Fruit fly (Drosophila melanogaster): ENCODE results near the gene CG15458.

Gene CG15458

dm6 chrX:20394066-20394913 is 19.7 kb downstream of the CG15458 start, which contains the start of gene HERC2 (continued):
- TF ChIP-seq org-1 (GFP tag; optimal IDR thresholded peaks at IDR 0.05) (no peak), CG17612 (GFP tag; IDR thresholded peaks at IDR 0.05) (0 out of 2 replicates have a peak, but pooled peaks have one; percentile 12), CG1602 (GFP tag; optimal IDR thresholded peaks at IDR 0.05) (peak; percentile 14), CG2678 (tag; optimal IDR thresholded peaks at IDR 0.05) (no peak), chn (GFP tag; optimal IDR thresholded peaks at IDR 0.05) (peak; percentile 58), Hr78 (GFP tag; optimal IDR thresholded peaks at IDR 0.05) (no peak), CG3163 (GFP tag; optimal IDR thresholded peaks at IDR 0.05) (no peak), gcm (GFP tag; optimal IDR thresholded peaks at IDR 0.05) (no peak), CG12299 (tag; optimal IDR thresholded peaks at IDR 0.05) (no peak), ewg (GFP tag; optimal IDR thresholded peaks at IDR 0.05) (no peak), CG7372 (GFP tag; IDR thresholded peaks at IDR 0.05) (peak; percentile 67; the same call in 1 of the 2 replicates), CG5245 (GFP tag; optimal IDR thresholded peaks at IDR 0.05) (no peak), ken (GFP tag; IDR thresholded peaks at IDR 0.05) (no peak), CG15269 (tag; optimal IDR thresholded peaks at IDR 0.05) (no peak), fd102C (GFP tag; optimal IDR thresholded peaks at IDR 0.05) (no peak), odd (GFP tag; optimal IDR thresholded peaks at IDR 0.05) (no peak), CG6175 (GFP tag; IDR thresholded peaks at IDR 0.05) (no peak; the same call in 2 of the 3 replicates), Side (GFP tag; optimal IDR thresholded peaks at IDR 0.05) (peak; percentile 44), CG8944 (GFP tag; optimal IDR thresholded peaks at IDR 0.05) (peak; percentile 29), Aef1 (GFP tag; IDR thresholded peaks at IDR 0.05) (0 out of 3 replicates have a peak, but pooled peaks have one; percentile 39), z (GFP tag; IDR thresholded peaks at IDR 0.05) (no peak), shn (GFP tag; optimal IDR thresholded peaks at IDR 0.05) (peak; percentile 37), tio (GFP tag; optimal IDR thresholded peaks at IDR 0.05) (no peak), da (GFP tag; optimal IDR thresholded peaks at IDR 0.05) (no peak), gsb-n (tag; optimal IDR thresholded peaks at IDR 0.05) (no peak), HmgD (GFP tag; optimal IDR thresholded peaks at IDR 0.05) (peak; percentile 53), CG15696 (tag; optimal IDR thresholded peaks at IDR 0.05) (peak; percentile 19), cwo (GFP tag; optimal IDR thresholded peaks at IDR 0.05) (no peak), CG1792 (GFP tag; optimal IDR thresholded peaks at IDR 0.05) (peak; percentile 41), crp (GFP tag; optimal IDR thresholded peaks at IDR 0.05) (no peak), CG15601 (tag; optimal IDR thresholded peaks at IDR 0.05) (no peak), Bteb2 (GFP tag; optimal IDR thresholded peaks at IDR 0.05) (no peak), so (GFP tag; IDR thresholded peaks at IDR 0.05) (no peak), CG11398 (GFP tag; optimal IDR thresholded peaks at IDR 0.05) (no peak), luna (GFP tag; optimal IDR thresholded peaks at IDR 0.05) (no peak), CG3726 (GFP tag; IDR thresholded peaks at IDR 0.05) (no peak), CG4328 (GFP tag; optimal IDR thresholded peaks at IDR 0.05) (no peak), B-H1 (GFP tag; IDR thresholded peaks at IDR 0.05) (no peak), sd (tag; optimal IDR thresholded peaks at IDR 0.05) (no peak), bab2 (GFP tag; optimal IDR thresholded peaks at IDR 0.05) (peak; percentile 60), oc (tag; optimal IDR thresholded peaks at IDR 0.05) (peak; percentile 70), Antp (GFP tag; optimal IDR thresholded peaks at IDR 0.05) (peak; percentile 69), Spps (tag; optimal IDR thresholded peaks at IDR 0.05) (no peak), Dll (GFP tag; IDR thresholded peaks at IDR 0.05; ENCODE audit: partially characterized antibody) (peak; percentile 79), Hr3 (GFP tag; optimal IDR thresholded peaks at IDR 0.05) (peak; percentile 41), Nf-YB (GFP tag; optimal IDR thresholded peaks at IDR 0.05) (no peak), her (GFP tag; optimal IDR thresholded peaks at IDR 0.05) (peak; percentile 32), cas (GFP tag; IDR thresholded peaks at IDR 0.05) (peak; percentile 39; the same call in 1 of the 2 replicates), h (optimal IDR thresholded peaks at IDR 0.05) (no peak), lilli (GFP tag; optimal IDR thresholded peaks at IDR 0.05) (peak; percentile 66)

All from whole organism, embryonic.